Worm (Caenorhabditis elegans) whole organism, L1 larva: Measurements from ENCODE around the gene ZK856.16.

Experiments used
- elt-2 ChIP-seq: sonication (generic microtip); optimal IDR thresholded peaks from 2 replicates; lab custom pipeline; 2016; ENCODE audit warnings: missing genetic modification characterization, mild to moderate bottlenecking, inconsistent platforms, missing compliant biosample characterization, missing genetic modification reagents
- fkh-10 ChIP-seq: sonication (generic microtip); optimal IDR thresholded peaks from 2 replicates; lab custom pipeline; 2017; ENCODE audit warnings: missing biosample characterization, missing genetic modification reagents, missing genetic modification characterization
- ztf-11 ChIP-seq, 2 experiments: sonication (generic microtip); optimal IDR thresholded peaks; 2 replicates each; lab custom pipeline; 2016 to 2017; ENCODE audit warnings: missing genetic modification characterization in 2 of 2, missing biosample characterization in 1 of 2, missing compliant biosample characterization in 1 of 2

DNA sequence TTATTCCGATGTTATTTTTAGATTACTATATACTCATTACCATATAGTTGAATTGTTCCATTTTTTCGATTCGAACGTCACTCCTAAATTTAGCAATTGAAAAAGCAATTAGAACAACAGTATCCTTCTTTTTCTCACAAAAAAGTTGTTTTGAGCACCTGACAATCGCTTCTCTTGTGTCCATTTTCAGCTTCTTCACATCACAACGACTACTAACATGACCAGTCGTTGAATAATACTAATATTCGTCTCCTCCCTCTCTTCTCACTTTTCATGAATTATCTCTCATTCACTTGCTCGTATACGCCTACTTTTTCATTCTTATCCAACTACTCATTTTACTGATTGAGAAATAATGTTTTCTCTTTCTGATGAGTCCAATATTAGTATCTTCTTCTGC lies 11.3 kb upstream of the ZK856.16 start, which contains the start of gene ZK856.14:
- TF ChIP-seq fkh-10 (GFP tag; lab: Kevin White, UChicago) = no peak
- no peak for TF ChIP-seq ztf-11 (tag; optimal IDR thresholded peaks at IDR 0.05; lab: Kevin White, UChicago)
- TF ChIP-seq elt-2 (tag; lab: Kevin White, UChicago) = no peak
